Fruit fly (Drosophila melanogaster): ENCODE data around the gene vls.

The vls gene

DNA sequence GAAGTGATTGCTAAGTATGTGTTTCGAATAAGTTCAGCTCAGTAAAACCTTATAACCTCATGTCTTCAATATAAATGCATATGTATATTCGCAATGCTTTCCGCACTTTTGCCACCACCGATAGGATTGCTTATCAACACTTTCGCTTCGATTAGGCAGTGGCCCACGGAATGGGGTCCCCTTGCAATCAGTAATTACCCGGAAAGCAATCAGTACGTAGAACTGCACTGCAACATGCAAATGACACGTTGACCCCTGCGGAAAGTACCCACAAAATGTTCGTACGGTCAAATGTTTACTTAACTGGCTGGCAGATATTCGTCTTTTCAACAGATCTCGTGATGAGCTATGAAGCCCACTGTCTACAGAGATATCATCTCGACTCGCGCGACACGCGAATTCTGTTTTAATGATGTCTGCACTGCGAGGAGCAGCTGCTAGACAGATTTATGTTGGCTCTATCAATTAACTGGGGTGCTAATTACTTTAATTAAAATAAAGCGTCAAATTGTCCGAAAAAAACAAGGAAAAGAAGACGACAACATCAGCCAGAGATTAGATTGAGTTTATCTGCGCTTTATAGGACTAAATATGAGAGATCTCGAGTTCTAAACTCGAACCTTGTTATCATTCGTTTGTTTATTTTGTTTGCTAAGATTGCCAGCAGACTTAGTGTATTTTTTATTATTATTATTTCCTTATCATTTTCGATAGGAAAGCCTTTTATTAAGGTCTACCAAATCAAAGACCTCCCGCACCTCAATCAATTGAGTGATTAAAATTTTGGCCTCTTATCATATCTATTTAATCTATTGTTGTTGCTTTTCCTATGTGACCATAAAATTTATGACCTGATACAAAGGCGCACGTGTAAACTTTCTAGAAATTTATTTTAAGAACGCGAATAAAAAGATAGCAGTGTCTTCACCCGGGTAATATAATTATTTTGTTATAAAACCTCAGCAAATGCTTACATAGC is 12.2 kb upstream of the vls start (continued):
- TF ChIP-seq zfh2 (GFP tag; optimal IDR thresholded peaks at IDR 0.05) (no peak), CG6254 (GFP tag; optimal IDR thresholded peaks at IDR 0.05) (peak; percentile 5), sc (optimal IDR thresholded peaks at IDR 0.05) (no peak), sc (GFP tag; optimal IDR thresholded peaks at IDR 0.05) (no peak), p53 (GFP tag; optimal IDR thresholded peaks at IDR 0.05) (no peak), schlank (tag; optimal IDR thresholded peaks at IDR 0.05) (no peak), HLHmδ (GFP tag; optimal IDR thresholded peaks at IDR 0.05) (no peak), CG15479 (GFP tag; optimal IDR thresholded peaks at IDR 0.05) (peak; percentile 10), slp2 (GFP tag; optimal IDR thresholded peaks at IDR 0.05) (no peak), Nf-YC (tag; optimal IDR thresholded peaks at IDR 0.05) (peak; percentile 9), PHDP (tag; optimal IDR thresholded peaks at IDR 0.05) (peak; percentile 19)

dm6 chr2L:20075234-20075803 is 9.8 kb upstream of the vls start, which contains the start of the genes pr and neb:
TSS of gene pr (minus strand) at chr2L:20075458.
TSS of gene neb (plus strand) at chr2L:20075757.
- TF ChIP-seq CG17912 (GFP tag; optimal IDR thresholded peaks at IDR 0.05): peak; percentile 43
- peak; percentile 33; the same call in 1 of the 2 replicates for TF ChIP-seq Oaz (GFP tag; IDR thresholded peaks at IDR 0.05)
- TF ChIP-seq Rx (GFP tag; IDR thresholded peaks at IDR 0.05): no peak
- no peak for TF ChIP-seq fd102C (GFP tag; optimal IDR thresholded peaks at IDR 0.05)
- TF ChIP-seq CG10321 (GFP tag; IDR thresholded peaks at IDR 0.05): peak; percentile 9; the same call in 1 of the 2 replicates
- TF ChIP-seq Dad (GFP tag; optimal IDR thresholded peaks at IDR 0.05): peak; percentile 56
- TF ChIP-seq CG6254 (GFP tag; optimal IDR thresholded peaks at IDR 0.05): peak; percentile 33
- TF ChIP-seq CG4360 (GFP tag; IDR thresholded peaks at IDR 0.05): no peak
- TF ChIP-seq scrt (GFP tag; optimal IDR thresholded peaks at IDR 0.05): no peak
- peak; percentile 78 for TF ChIP-seq CG11504 (tag; optimal IDR thresholded peaks at IDR 0.05)
- TF ChIP-seq wek (GFP tag; optimal IDR thresholded peaks at IDR 0.05): no peak
- no peak for TF ChIP-seq CG11093 (GFP tag; IDR thresholded peaks at IDR 0.05)
- TF ChIP-seq CG14667 (GFP tag; IDR thresholded peaks at IDR 0.05): no peak
- TF ChIP-seq CG1603 (tag; optimal IDR thresholded peaks at IDR 0.05): peak; percentile 76
- TF ChIP-seq lmd (GFP tag; IDR thresholded peaks at IDR 0.05): peak; percentile 74
- peak; percentile 64 for TF ChIP-seq HLH4C (GFP tag; IDR thresholded peaks at IDR 0.05; ENCODE audit: partially characterized antibody)
- TF ChIP-seq Mes4 (GFP tag; optimal IDR thresholded peaks at IDR 0.05): no peak
- TF ChIP-seq CG13287 (GFP tag; IDR thresholded peaks at IDR 0.05; ENCODE audit: partially characterized antibody): peak; percentile 56
- no peak for TF ChIP-seq pb (GFP tag; optimal IDR thresholded peaks at IDR 0.05)
- TF ChIP-seq Gug (GFP tag; IDR thresholded peaks at IDR 0.05): no peak
- no peak for TF ChIP-seq grn (GFP tag; optimal IDR thresholded peaks at IDR 0.05)
- TF ChIP-seq CG10543 (GFP tag; optimal IDR thresholded peaks at IDR 0.05): no peak
- TF ChIP-seq Mrtf (GFP tag; IDR thresholded peaks at IDR 0.05): 0 out of 3 replicates have a peak, but pooled peaks have one; percentile 56
- peak; percentile 57 for TF ChIP-seq Xbp1 (GFP tag; optimal IDR thresholded peaks at IDR 0.05)
- peak; percentile 60 for TF ChIP-seq CG15269 (tag; optimal IDR thresholded peaks at IDR 0.05)
- no peak for TF ChIP-seq CG15073 (GFP tag; optimal IDR thresholded peaks at IDR 0.05)
- TF ChIP-seq CG32767 (GFP tag; IDR thresholded peaks at IDR 0.05): peak; percentile 41; the same call in 1 of the 2 replicates
- no peak for TF ChIP-seq Blimp-1 (GFP tag; optimal IDR thresholded peaks at IDR 0.05)
- peak; percentile 35 for TF ChIP-seq CG17829 (tag; optimal IDR thresholded peaks at IDR 0.05)
- TF ChIP-seq bbx (GFP tag; IDR thresholded peaks at IDR 0.05; ENCODE audit: partially characterized antibody): no peak; the same call in 1 of the 2 replicates
- TF ChIP-seq B-H1 (GFP tag; IDR thresholded peaks at IDR 0.05): no peak
- peak; percentile 2 for TF ChIP-seq emc (GFP tag; optimal IDR thresholded peaks at IDR 0.05)
- TF ChIP-seq CG11695 (GFP tag; IDR thresholded peaks at IDR 0.05): no peak
- peak; percentile 89 for TF ChIP-seq Sin3A (optimal IDR thresholded peaks at IDR 0.05)
- TF ChIP-seq CG7357 (GFP tag; IDR thresholded peaks at IDR 0.05): no peak
- no peak for TF ChIP-seq CG34376 (GFP tag; optimal IDR thresholded peaks at IDR 0.05)
- peak; percentile 43; the same call in 1 of the 2 replicates for TF ChIP-seq wor (GFP tag; IDR thresholded peaks at IDR 0.05)

All from whole organism, embryonic.